Fruit fly (Drosophila melanogaster) whole organism, embryonic: ENCODE data around the gene CG11164.

Source experiments
- ATbp ChIP-seq: fragments of 200-800 bp; sonication (Bioruptor generic); optimal IDR thresholded peaks from 2 replicates; lab custom pipeline; 2017; ENCODE audit warnings: missing biosample characterization, mild to moderate bottlenecking, missing genetic modification characterization, missing genetic modification reagents
- Aef1 ChIP-seq: fragments of 200-800 bp; sonication (Bioruptor generic); IDR thresholded peaks from 3 replicates; pipeline ENCODE4 v1.3.6; 2022; ENCODE audit warnings: missing biosample characterization, missing genetic modification characterization
- Atf-2 ChIP-seq: fragments of 200-800 bp; sonication (Bioruptor generic); optimal IDR thresholded peaks from 2 replicates; lab custom pipeline; 2016; ENCODE audit warnings: missing biosample characterization, missing genetic modification characterization
- Bdp1 ChIP-seq: fragments of 200-800 bp; sonication (Bioruptor generic); optimal IDR thresholded peaks from 3 replicates; lab custom pipeline; 2016; ENCODE audit warnings: missing biosample characterization, missing genetic modification characterization
- C15 ChIP-seq: fragments of 200-800 bp; sonication (Bioruptor generic); IDR thresholded peaks from 3 replicates; pipeline ENCODE4 v1.3.6; 2022; ENCODE audit warnings: missing biosample characterization, missing genetic modification characterization
- CG10321 ChIP-seq: fragments of 200-800 bp; sonication (Bioruptor generic); IDR thresholded peaks from 2 replicates; pipeline ENCODE4 v1.3.6; 2022; ENCODE audit warnings: missing biosample characterization, missing genetic modification characterization
- CG10431 ChIP-seq: fragments of 200-800 bp; sonication (Bioruptor generic); optimal IDR thresholded peaks from 3 replicates; lab custom pipeline; 2018; ENCODE audit warnings: missing biosample characterization, mild to moderate bottlenecking, missing genetic modification characterization
- CG10543 ChIP-seq: fragments of 200-800 bp; sonication (Bioruptor generic); optimal IDR thresholded peaks from 3 replicates; lab custom pipeline; 2017; ENCODE audit warnings: missing biosample characterization, mild to moderate bottlenecking, missing genetic modification characterization, moderate library complexity
- CG10654 ChIP-seq: fragments of 200-800 bp; sonication (Bioruptor generic); optimal IDR thresholded peaks from 2 replicates; lab custom pipeline; 2016; ENCODE audit warnings: missing biosample characterization, missing genetic modification characterization
- CG11085 ChIP-seq: fragments of 200-800 bp; sonication (Bioruptor generic); IDR thresholded peaks from 2 replicates; pipeline ENCODE4 v1.3.6; 2022; ENCODE audit warnings: missing biosample characterization, missing genetic modification characterization
- CG11093 ChIP-seq: fragments of 200-800 bp; sonication (Bioruptor generic); IDR thresholded peaks from 3 replicates; pipeline ENCODE4 v1.3.6; 2022; ENCODE audit warnings: missing biosample characterization, missing genetic modification characterization
- CG11247 ChIP-seq: fragments of 200-800 bp; sonication (Bioruptor generic); IDR thresholded peaks from 2 replicates; pipeline ENCODE4 v1.3.6; 2022; ENCODE audit warnings: missing biosample characterization, missing genetic modification characterization
- CG12391 ChIP-seq: fragments of 200-800 bp; sonication (Bioruptor generic); optimal IDR thresholded peaks from 3 replicates; lab custom pipeline; 2018; ENCODE audit warnings: missing biosample characterization, mild to moderate bottlenecking, missing genetic modification characterization, moderate library complexity
- CG12769 ChIP-seq: fragments of 200-800 bp; sonication (Bioruptor generic); optimal IDR thresholded peaks from 2 replicates; lab custom pipeline; 2019; ENCODE audit warnings: missing biosample characterization, mild to moderate bottlenecking, missing genetic modification characterization, moderate library complexity
- CG13624 ChIP-seq: fragments of 200-800 bp; sonication (Bioruptor generic); optimal IDR thresholded peaks from 2 replicates; lab custom pipeline; 2016; ENCODE audit warnings: missing biosample characterization, missing genetic modification characterization
- CG14441 ChIP-seq: fragments of 200-800 bp; sonication (Bioruptor generic); IDR thresholded peaks from 2 replicates; pipeline ENCODE4 v1.3.6; 2022; ENCODE audit warnings: missing biosample characterization, missing genetic modification characterization
- CG1602 ChIP-seq: fragments of 200-800 bp; sonication (Bioruptor generic); optimal IDR thresholded peaks from 3 replicates; lab custom pipeline; 2016; ENCODE audit warnings: missing biosample characterization, missing genetic modification characterization
- CG16813 ChIP-seq: fragments of 200-800 bp; sonication (Bioruptor generic); IDR thresholded peaks from 3 replicates; pipeline ENCODE4 v1.3.6; 2022; ENCODE audit warnings: missing biosample characterization, missing genetic modification characterization; ENCODE audit not compliant: partially characterized antibody
- CG17612 ChIP-seq: fragments of 200-800 bp; sonication (Bioruptor generic); IDR thresholded peaks from 2 replicates; pipeline ENCODE4 v1.3.6; 2022; ENCODE audit warnings: missing biosample characterization, missing genetic modification characterization
- CG18476 ChIP-seq: fragments of 200-800 bp; sonication (Bioruptor generic); optimal IDR thresholded peaks from 2 replicates; lab custom pipeline; 2016; ENCODE audit warnings: missing biosample characterization, mild to moderate bottlenecking, missing genetic modification characterization
- CG2678 ChIP-seq: fragments of 200-800 bp; sonication (Bioruptor generic); optimal IDR thresholded peaks from 3 replicates; lab custom pipeline; 2019; ENCODE audit warnings: missing biosample characterization, mild to moderate bottlenecking, missing genetic modification characterization, moderate library complexity
- CG30020 ChIP-seq: fragments of 200-800 bp; optimal IDR thresholded peaks from 2 replicates; lab custom pipeline; 2019; ENCODE audit warnings: missing biosample characterization, mild to moderate bottlenecking, missing genetic modification characterization, moderate library complexity
- CG3065 ChIP-seq: fragments of 200-800 bp; sonication (Bioruptor generic); optimal IDR thresholded peaks from 2 replicates; lab custom pipeline; 2016; ENCODE audit warnings: missing biosample characterization, missing genetic modification characterization
- CG31224 ChIP-seq: fragments of 200-800 bp; sonication (Bioruptor generic); IDR thresholded peaks from 2 replicates; pipeline ENCODE4 v1.3.6; 2022; ENCODE audit warnings: missing biosample characterization, missing genetic modification characterization
- CG34422 ChIP-seq: fragments of 200-800 bp; sonication (Bioruptor generic); IDR thresholded peaks from 3 replicates; pipeline ENCODE4 v1.3.6; 2022; ENCODE audit warnings: missing biosample characterization, missing genetic modification characterization
- CG42726 ChIP-seq: fragments of 200-800 bp; sonication (Bioruptor generic); IDR thresholded peaks from 2 replicates; pipeline ENCODE4 v1.3.6; 2022; ENCODE audit warnings: missing biosample characterization, missing genetic modification characterization; ENCODE audit not compliant: partially characterized antibody
- CG7987 ChIP-seq: fragments of 200-800 bp; sonication (Bioruptor generic); optimal IDR thresholded peaks from 2 replicates; lab custom pipeline; 2018; ENCODE audit warnings: missing biosample characterization, mild to moderate bottlenecking, missing genetic modification characterization, moderate library complexity
- CG8290 ChIP-seq, 3 experiments: fragments of 200-800 bp; sonication (Bioruptor generic); optimal IDR thresholded peaks; 2 replicates each; lab custom pipeline; 2016 to 2019; ENCODE audit warnings: missing biosample characterization in 3 of 3, missing genetic modification characterization in 3 of 3, mild to moderate bottlenecking in 2 of 3, moderate library complexity in 1 of 3
- CrebB ChIP-seq: fragments of 200-800 bp; sonication (Bioruptor generic); optimal IDR thresholded peaks from 3 replicates; lab custom pipeline; 2018; ENCODE audit warnings: missing biosample characterization, mild to moderate bottlenecking, missing genetic modification characterization
- D19A ChIP-seq: fragments of 200-800 bp; optimal IDR thresholded peaks from 3 replicates; lab custom pipeline; 2019; ENCODE audit warnings: missing biosample characterization, mild to moderate bottlenecking, missing genetic modification characterization, moderate library complexity
- ERR ChIP-seq: fragments of 200-800 bp; sonication (Bioruptor generic); optimal IDR thresholded peaks from 2 replicates; lab custom pipeline; 2016; ENCODE audit warnings: missing biosample characterization, missing genetic modification characterization
- Fer2 ChIP-seq: fragments of 200-800 bp; sonication (Bioruptor generic); optimal IDR thresholded peaks from 2 replicates; lab custom pipeline; 2018; ENCODE audit warnings: missing biosample characterization, mild to moderate bottlenecking, missing genetic modification characterization, moderate library complexity
- Hey ChIP-seq: fragments of 200-800 bp; sonication (Bioruptor generic); optimal IDR thresholded peaks from 3 replicates; lab custom pipeline; 2018; ENCODE audit warnings: missing biosample characterization, mild to moderate bottlenecking, missing genetic modification characterization
- Hr3 ChIP-seq: fragments of 200-800 bp; sonication (Bioruptor generic); optimal IDR thresholded peaks from 3 replicates; lab custom pipeline; 2016; ENCODE audit warnings: missing biosample characterization, missing genetic modification characterization
- Jarid2 ChIP-seq: fragments of 200-800 bp; sonication (Bioruptor generic); optimal IDR thresholded peaks from 3 replicates; lab custom pipeline; 2017; ENCODE audit warnings: mild to moderate bottlenecking, missing biosample characterization, missing genetic modification reagents, missing genetic modification characterization
- Rfx ChIP-seq: fragments of 200-800 bp; sonication (Bioruptor generic); IDR thresholded peaks from 2 replicates; pipeline ENCODE4 v1.3.6; 2022; ENCODE audit warnings: missing biosample characterization, missing genetic modification characterization
- Side ChIP-seq: fragments of 200-800 bp; sonication (Bioruptor generic); optimal IDR thresholded peaks from 2 replicates; lab custom pipeline; 2016; ENCODE audit warnings: missing biosample characterization, missing genetic modification characterization
- Six4 ChIP-seq: fragments of 200-800 bp; sonication (Bioruptor generic); optimal IDR thresholded peaks from 2 replicates; lab custom pipeline; 2016; ENCODE audit warnings: missing biosample characterization, missing genetic modification characterization
- ara ChIP-seq: fragments of 200-800 bp; sonication (Bioruptor generic); IDR thresholded peaks from 2 replicates; pipeline ENCODE4 v1.3.6; 2022; ENCODE audit warnings: missing biosample characterization, missing genetic modification characterization
- disco-r ChIP-seq: fragments of 200-800 bp; sonication (Bioruptor generic); optimal IDR thresholded peaks from 2 replicates; lab custom pipeline; 2016; ENCODE audit warnings: missing biosample characterization, missing genetic modification characterization
- p53 ChIP-seq: fragments of 200-800 bp; sonication (Bioruptor generic); optimal IDR thresholded peaks from 2 replicates; lab custom pipeline; 2016; ENCODE audit warnings: missing biosample characterization, missing genetic modification characterization
- psq ChIP-seq: fragments of 200-800 bp; sonication (Bioruptor generic); optimal IDR thresholded peaks from 2 replicates; lab custom pipeline; 2017; ENCODE audit warnings: missing biosample characterization, missing genetic modification characterization
- pum ChIP-seq: fragments of 200-800 bp; sonication (Bioruptor generic); optimal IDR thresholded peaks from 2 replicates; lab custom pipeline; 2016; ENCODE audit warnings: missing biosample characterization, missing genetic modification characterization
- sna ChIP-seq: fragments of 200-800 bp; sonication (Bioruptor generic); IDR thresholded peaks from 2 replicates; pipeline ENCODE4 v1.3.6; 2022; ENCODE audit warnings: missing biosample characterization, missing genetic modification characterization; ENCODE audit not compliant: partially characterized antibody
- so ChIP-seq: fragments of 200-800 bp; sonication (Bioruptor generic); IDR thresholded peaks from 3 replicates; pipeline ENCODE4 v1.3.6; 2022; ENCODE audit warnings: missing biosample characterization, missing genetic modification characterization
- tll ChIP-seq, 2 experiments: fragments of 200-800 bp in 1 of 2; fragments of >200 bp in 1 of 2; sonication (Bioruptor generic) in 1 of 2; optimal IDR thresholded peaks; 2 replicates each; lab custom pipeline; 2017 to 2019; ENCODE audit warnings: missing biosample characterization in 2 of 2, missing genetic modification characterization in 2 of 2, mild to moderate bottlenecking in 1 of 2, moderate library complexity in 1 of 2
- tna ChIP-seq: fragments of 200-800 bp; sonication (Bioruptor generic); IDR thresholded peaks from 2 replicates; pipeline ENCODE4 v1.3.6; 2022; ENCODE audit warnings: missing biosample characterization, missing genetic modification characterization; ENCODE audit not compliant: partially characterized antibody
- vnd ChIP-seq: fragments of 200-800 bp; sonication (Bioruptor generic); IDR thresholded peaks from 3 replicates; pipeline ENCODE4 v1.3.6; 2022; ENCODE audit warnings: missing biosample characterization, missing genetic modification characterization; ENCODE audit not compliant: partially characterized antibody
- wor ChIP-seq: fragments of 200-800 bp; sonication (Bioruptor generic); IDR thresholded peaks from 2 replicates; pipeline ENCODE4 v1.3.6; 2022; ENCODE audit warnings: missing biosample characterization, missing genetic modification characterization
- zfh1 ChIP-seq: fragments of 200-800 bp; sonication (Bioruptor generic); IDR thresholded peaks from 3 replicates; pipeline ENCODE4 v1.3.6; 2022; ENCODE audit warnings: missing biosample characterization, missing genetic modification characterization

CG11164 gene

DNA sequence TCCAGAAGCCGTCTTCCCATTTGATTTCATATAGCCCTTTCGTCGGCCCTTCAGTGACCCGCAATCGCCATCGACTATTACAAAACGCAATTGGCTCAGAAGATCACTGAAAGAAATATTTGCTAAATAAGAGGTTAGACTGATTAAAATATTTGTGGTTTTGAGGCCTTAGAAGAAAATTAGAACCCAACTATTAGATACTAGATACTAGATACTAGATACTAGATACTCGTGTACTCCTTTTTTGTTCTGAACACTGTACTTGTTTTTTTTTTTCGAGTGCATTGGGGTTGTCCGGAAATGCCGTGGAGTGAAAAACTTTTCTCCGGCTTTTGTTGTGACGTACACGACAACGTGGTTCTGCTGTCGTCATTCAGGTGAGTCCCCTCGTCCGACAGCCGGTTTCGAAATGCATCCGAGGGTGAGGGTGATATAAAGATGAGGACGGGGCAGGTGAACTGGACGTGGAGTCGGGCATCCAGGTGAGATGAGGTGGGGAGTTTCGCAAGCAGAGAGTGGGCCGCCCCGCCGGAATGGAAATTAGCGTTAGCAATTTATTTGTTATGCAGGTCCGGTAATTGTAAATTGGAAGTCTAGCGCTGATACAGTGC is 37.4 kb upstream of the CG11164 start (continued):
- no peak for TF ChIP-seq CG10321
- TF ChIP-seq CG11085 (GFP tag; lab: Robert Waterston, UW): no peak
- no peak for TF ChIP-seq CG16813
- no peak for TF ChIP-seq Fer2
- peak; percentile 38 for TF ChIP-seq CG2678 (tag; lab: Kevin White, UChicago)
- TF ChIP-seq CG12769 (tag; lab: Kevin White, UChicago): no peak
- TF ChIP-seq CG11093 (GFP tag; lab: Robert Waterston, UW): no peak
- no peak for TF ChIP-seq Hey (tag; lab: Kevin White, UChicago)
- TF ChIP-seq ERR (GFP tag; lab: Kevin White, UChicago): no peak
- no peak for TF ChIP-seq ATbp (GFP tag; lab: Kevin White, UChicago)
- TF ChIP-seq Side (GFP tag; lab: Kevin White, UChicago): no peak
- no peak for TF ChIP-seq CG10543 (GFP tag; lab: Kevin White, UChicago)
- TF ChIP-seq CrebB: no peak
- peak; percentile 13; the same call in 1 of the 2 replicates for TF ChIP-seq Rfx (GFP tag; lab: Robert Waterston, UW)
- no peak for TF ChIP-seq CG18476 (GFP tag; lab: Kevin White, UChicago)
- TF ChIP-seq Atf-2 (GFP tag; lab: Kevin White, UChicago): no peak
- no peak for TF ChIP-seq so (GFP tag; lab: Robert Waterston, UW)
- no peak for TF ChIP-seq D19A (tag; lab: Kevin White, UChicago)
- no peak for TF ChIP-seq CG13624 (GFP tag; lab: Kevin White, UChicago)
- no peak for TF ChIP-seq CG10654 (GFP tag; lab: Kevin White, UChicago)
- no peak for TF ChIP-seq CG10431 (GFP tag; lab: Kevin White, UChicago)
- TF ChIP-seq disco-r (GFP tag; lab: Kevin White, UChicago): no peak
- peak; percentile 33 for TF ChIP-seq pum (GFP tag; lab: Kevin White, UChicago)
- no peak for TF ChIP-seq tna
- TF ChIP-seq vnd: no peak
- no peak for TF ChIP-seq p53 (GFP tag; lab: Kevin White, UChicago)
- no peak for TF ChIP-seq sna (GFP tag; lab: Robert Waterston, UW)
- no peak for TF ChIP-seq CG30020 (tag; lab: Kevin White, UChicago)
- no peak for TF ChIP-seq Jarid2 (GFP tag; lab: Kevin White, UChicago)
- TF ChIP-seq wor (GFP tag; lab: Robert Waterston, UW): no peak
- TF ChIP-seq CG1602: no peak
- TF ChIP-seq CG3065 (GFP tag; lab: Kevin White, UChicago): no peak
- TF ChIP-seq Aef1 (GFP tag; lab: Robert Waterston, UW): no peak
- no peak for TF ChIP-seq tll (GFP tag; optimal IDR thresholded peaks at IDR 0.05; lab: Kevin White, UChicago)
- no peak for TF ChIP-seq C15 (GFP tag; lab: Robert Waterston, UW)
- no peak for TF ChIP-seq Bdp1 (GFP tag; lab: Kevin White, UChicago)
- no peak for TF ChIP-seq CG42726 (GFP tag; lab: Robert Waterston, UW)
- TF ChIP-seq CG31224: no peak
- no peak for TF ChIP-seq CG8290 (GFP tag; optimal IDR thresholded peaks at IDR 0.05; lab: Kevin White, UChicago)
- TF ChIP-seq CG8290 (tag; optimal IDR thresholded peaks at IDR 0.05; lab: Kevin White, UChicago): no peak
- TF ChIP-seq CG11247: no peak
- TF ChIP-seq zfh1 (GFP tag; lab: Robert Waterston, UW): 0 out of 3 replicates have a peak, but pooled peaks have one; percentile 44
- TF ChIP-seq ara (GFP tag; lab: Robert Waterston, UW): no peak
- TF ChIP-seq CG7987: no peak
- no peak for TF ChIP-seq Six4 (GFP tag; lab: Kevin White, UChicago)
- TF ChIP-seq CG17612 (GFP tag; lab: Robert Waterston, UW): no peak
- no peak for TF ChIP-seq CG14441
- no peak for TF ChIP-seq psq (GFP tag; lab: Kevin White, UChicago)
- TF ChIP-seq CG34422: 0 out of 3 replicates have a peak, but pooled peaks have one; percentile 13
- TF ChIP-seq CG12391 (tag; lab: Kevin White, UChicago): peak; percentile 30
- peak; percentile 16 for TF ChIP-seq Hr3 (GFP tag; lab: Kevin White, UChicago)
